Fruit fly (Drosophila melanogaster) whole organism, embryonic: ENCODE results near the gene CG14234.

Experiments
- BtbVII ChIP-seq: fragments of 200-800 bp; sonication (Bioruptor generic); optimal IDR thresholded peaks from 3 replicates; lab custom pipeline; 2017; ENCODE audit warnings: missing biosample characterization, mild to moderate bottlenecking, missing genetic modification characterization
- CG10959 ChIP-seq: fragments of 200-800 bp; sonication (Bioruptor generic); IDR thresholded peaks from 2 replicates; pipeline ENCODE4 v1.3.6; 2022; ENCODE audit warnings: missing biosample characterization, missing genetic modification characterization
- CG10979 ChIP-seq: fragments of 200-800 bp; sonication (Bioruptor generic); optimal IDR thresholded peaks from 2 replicates; lab custom pipeline; 2018; ENCODE audit warnings: missing biosample characterization, mild to moderate bottlenecking, missing genetic modification characterization, moderate library complexity
- CG11093 ChIP-seq: fragments of 200-800 bp; sonication (Bioruptor generic); IDR thresholded peaks from 3 replicates; pipeline ENCODE4 v1.3.6; 2022; ENCODE audit warnings: missing biosample characterization, missing genetic modification characterization
- CG12104 ChIP-seq: fragments of 200-800 bp; sonication (Bioruptor generic); optimal IDR thresholded peaks from 3 replicates; lab custom pipeline; 2016; ENCODE audit warnings: missing biosample characterization, missing genetic modification characterization
- CG12659 ChIP-seq: fragments of 200-800 bp; sonication (Bioruptor generic); optimal IDR thresholded peaks from 3 replicates; lab custom pipeline; 2017; ENCODE audit warnings: mild to moderate bottlenecking, missing biosample characterization, missing genetic modification reagents, missing genetic modification characterization
- CG13424 ChIP-seq: fragments of 200-800 bp; sonication (Bioruptor generic); optimal IDR thresholded peaks from 2 replicates; lab custom pipeline; 2019; ENCODE audit warnings: missing biosample characterization, mild to moderate bottlenecking, missing genetic modification characterization, moderate library complexity
- CG1529 ChIP-seq: fragments of 200-800 bp; sonication (Bioruptor generic); optimal IDR thresholded peaks from 3 replicates; lab custom pipeline; 2018; ENCODE audit warnings: missing biosample characterization, missing genetic modification characterization
- CG15514 ChIP-seq: fragments of 200-800 bp; sonication (Bioruptor generic); optimal IDR thresholded peaks from 3 replicates; lab custom pipeline; 2017; ENCODE audit warnings: missing biosample characterization, missing genetic modification characterization, mild to moderate bottlenecking, moderate library complexity, missing genetic modification reagents
- CG17328 ChIP-seq: fragments of 200-800 bp; sonication (Bioruptor generic); IDR thresholded peaks from 2 replicates; pipeline ENCODE4 v1.3.6; 2022; ENCODE audit warnings: missing biosample characterization, missing genetic modification characterization
- CG17568 ChIP-seq: fragments of 200-800 bp; sonication (Bioruptor generic); optimal IDR thresholded peaks from 2 replicates; lab custom pipeline; 2018; ENCODE audit warnings: missing biosample characterization, mild to moderate bottlenecking, missing genetic modification characterization, moderate library complexity
- CG18476 ChIP-seq: fragments of 200-800 bp; sonication (Bioruptor generic); optimal IDR thresholded peaks from 2 replicates; lab custom pipeline; 2016; ENCODE audit warnings: missing biosample characterization, mild to moderate bottlenecking, missing genetic modification characterization
- CG2889 ChIP-seq: fragments of 200-800 bp; sonication (Bioruptor generic); IDR thresholded peaks from 3 replicates; pipeline ENCODE4 v1.3.6; 2022; ENCODE audit warnings: missing biosample characterization, missing genetic modification characterization
- CG31441 ChIP-seq: fragments of 200-800 bp; sonication (Bioruptor generic); IDR thresholded peaks from 2 replicates; pipeline ENCODE4 v1.3.6; 2022; ENCODE audit warnings: missing biosample characterization, missing genetic modification characterization
- CG32532 ChIP-seq: fragments of 200-800 bp; sonication (Bioruptor generic); IDR thresholded peaks from 2 replicates; pipeline ENCODE4 v1.3.6; 2022; ENCODE audit warnings: missing biosample characterization, missing genetic modification characterization
- CG33213 ChIP-seq: fragments of 200-800 bp; sonication (Bioruptor generic); optimal IDR thresholded peaks from 3 replicates; lab custom pipeline; 2016; ENCODE audit warnings: missing biosample characterization, missing genetic modification characterization
- CG33557 ChIP-seq: fragments of 200-800 bp; sonication (Bioruptor generic); optimal IDR thresholded peaks from 2 replicates; lab custom pipeline; 2019; ENCODE audit warnings: missing biosample characterization, mild to moderate bottlenecking, missing genetic modification characterization, moderate library complexity
- CG34224 ChIP-seq: fragments of 200-800 bp; sonication (Bioruptor generic); IDR thresholded peaks from 3 replicates; pipeline ENCODE4 v1.3.6; 2022; ENCODE audit warnings: missing biosample characterization, missing genetic modification characterization; ENCODE audit not compliant: partially characterized antibody
- CG42726 ChIP-seq: fragments of 200-800 bp; sonication (Bioruptor generic); IDR thresholded peaks from 2 replicates; pipeline ENCODE4 v1.3.6; 2022; ENCODE audit warnings: missing biosample characterization, missing genetic modification characterization; ENCODE audit not compliant: partially characterized antibody
- CG8089 ChIP-seq: fragments of 200-800 bp; sonication (Bioruptor generic); optimal IDR thresholded peaks from 3 replicates; lab custom pipeline; 2016; ENCODE audit warnings: missing biosample characterization, missing genetic modification characterization
- CG8359 ChIP-seq: fragments of 200-800 bp; sonication (Bioruptor generic); optimal IDR thresholded peaks from 2 replicates; lab custom pipeline; 2017; ENCODE audit warnings: missing biosample characterization, mild to moderate bottlenecking, missing genetic modification characterization, borderline replicate concordance
- Gsc ChIP-seq: fragments of 200-800 bp; sonication (Bioruptor generic); IDR thresholded peaks from 2 replicates; pipeline ENCODE4 v1.3.6; 2022; ENCODE audit warnings: missing biosample characterization, missing genetic modification characterization
- Gug ChIP-seq: fragments of 200-800 bp; sonication (Bioruptor generic); IDR thresholded peaks from 4 replicates; pipeline ENCODE4 v1.3.6; 2022; ENCODE audit warnings: missing biosample characterization, missing genetic modification characterization
- Hr3 ChIP-seq: fragments of 200-800 bp; sonication (Bioruptor generic); optimal IDR thresholded peaks from 3 replicates; lab custom pipeline; 2016; ENCODE audit warnings: missing biosample characterization, missing genetic modification characterization
- Lim3 ChIP-seq: fragments of 200-800 bp; sonication (Bioruptor generic); IDR thresholded peaks from 2 replicates; pipeline ENCODE4 v1.3.6; 2022; ENCODE audit warnings: missing biosample characterization, missing genetic modification characterization
- Med ChIP-seq: fragments of 200-800 bp; sonication (Bioruptor generic); peaks from one replicate; lab custom pipeline; 2016; ENCODE audit warnings: missing biosample characterization, missing genetic modification characterization, mild to moderate bottlenecking, inconsistent platforms, moderate library complexity
- Nf-YC ChIP-seq: fragments of 200-800 bp; optimal IDR thresholded peaks from 3 replicates; lab custom pipeline; 2019; ENCODE audit warnings: missing biosample characterization, mild to moderate bottlenecking, missing genetic modification characterization, moderate library complexity
- Poxn ChIP-seq: fragments of 200-800 bp; sonication (Bioruptor generic); IDR thresholded peaks from 2 replicates; pipeline ENCODE4 v1.3.6; 2022; ENCODE audit warnings: missing biosample characterization, missing genetic modification characterization
- Rfx ChIP-seq: fragments of 200-800 bp; sonication (Bioruptor generic); IDR thresholded peaks from 2 replicates; pipeline ENCODE4 v1.3.6; 2022; ENCODE audit warnings: missing biosample characterization, missing genetic modification characterization
- Six4 ChIP-seq: fragments of 200-800 bp; sonication (Bioruptor generic); optimal IDR thresholded peaks from 2 replicates; lab custom pipeline; 2016; ENCODE audit warnings: missing biosample characterization, missing genetic modification characterization
- Ssrp ChIP-seq: fragments of 200-800 bp; sonication (Bioruptor generic); optimal IDR thresholded peaks from 2 replicates; lab custom pipeline; 2018; ENCODE audit warnings: missing biosample characterization, mild to moderate bottlenecking, missing genetic modification characterization, moderate library complexity
- Usf ChIP-seq: fragments of 200-800 bp; sonication (Bioruptor generic); optimal IDR thresholded peaks from 2 replicates; lab custom pipeline; 2017; ENCODE audit warnings: missing genotype, missing biosample characterization, missing genetic modification characterization
- Xrp1 ChIP-seq: fragments of 200-800 bp; sonication (Bioruptor generic); IDR thresholded peaks from 2 replicates; pipeline ENCODE4 v1.3.6; 2022; ENCODE audit warnings: missing biosample characterization, missing genetic modification characterization
- aop ChIP-seq: fragments of 200-800 bp; sonication (Bioruptor generic); IDR thresholded peaks from 2 replicates; pipeline ENCODE4 v1.3.6; 2022; ENCODE audit warnings: missing biosample characterization, missing genetic modification characterization
- bowl ChIP-seq: fragments of 200-800 bp; sonication (Bioruptor generic); IDR thresholded peaks from 2 replicates; pipeline ENCODE4 v1.3.6; 2022; ENCODE audit warnings: missing biosample characterization, missing genetic modification characterization
- cato ChIP-seq: fragments of 200-800 bp; sonication (Bioruptor generic); optimal IDR thresholded peaks from 2 replicates; lab custom pipeline; 2016; ENCODE audit warnings: missing biosample characterization, missing genetic modification characterization, borderline replicate concordance
- cg ChIP-seq: fragments of 200-800 bp; sonication (Bioruptor generic); optimal IDR thresholded peaks from 3 replicates; lab custom pipeline; 2019; ENCODE audit warnings: missing biosample characterization, mild to moderate bottlenecking, missing genetic modification characterization, moderate library complexity
- chif ChIP-seq, 2 experiments: fragments of 200-800 bp; sonication (Bioruptor generic); optimal IDR thresholded peaks; 3 replicates each; lab custom pipeline; 2016; ENCODE audit warnings: missing biosample characterization in 2 of 2, missing genetic modification characterization in 2 of 2
- fd96Cb ChIP-seq: fragments of 200-800 bp; sonication (Bioruptor generic); optimal IDR thresholded peaks from 2 replicates; lab custom pipeline; 2018; ENCODE audit warnings: missing biosample characterization, mild to moderate bottlenecking, missing genetic modification characterization, moderate library complexity
- gem ChIP-seq: fragments of 200-800 bp; sonication (Bioruptor generic); optimal IDR thresholded peaks from 2 replicates; lab custom pipeline; 2019; ENCODE audit warnings: missing biosample characterization, mild to moderate bottlenecking, missing genetic modification characterization, moderate library complexity
- gsb-n ChIP-seq: fragments of 200-800 bp; sonication (Bioruptor generic); optimal IDR thresholded peaks from 3 replicates; lab custom pipeline; 2018; ENCODE audit warnings: missing biosample characterization, mild to moderate bottlenecking, missing genetic modification characterization
- her ChIP-seq: fragments of 200-800 bp; sonication (Bioruptor generic); optimal IDR thresholded peaks from 2 replicates; lab custom pipeline; 2016; ENCODE audit warnings: missing biosample characterization, missing genetic modification characterization
- ken ChIP-seq: fragments of 200-800 bp; sonication (Bioruptor generic); IDR thresholded peaks from 3 replicates; pipeline ENCODE4 v1.3.6; 2022; ENCODE audit warnings: missing biosample characterization, missing genetic modification characterization
- klu ChIP-seq: fragments of 200-800 bp; sonication (Bioruptor generic); IDR thresholded peaks from 2 replicates; pipeline ENCODE4 v1.3.6; 2022; ENCODE audit warnings: missing biosample characterization, missing genetic modification characterization
- nmo ChIP-seq: fragments of 200-800 bp; sonication (Bioruptor generic); optimal IDR thresholded peaks from 2 replicates; lab custom pipeline; 2018; ENCODE audit warnings: missing biosample characterization, mild to moderate bottlenecking, missing genetic modification characterization, moderate library complexity
- p53 ChIP-seq: fragments of 200-800 bp; sonication (Bioruptor generic); optimal IDR thresholded peaks from 2 replicates; lab custom pipeline; 2016; ENCODE audit warnings: missing biosample characterization, missing genetic modification characterization
- pros ChIP-seq: fragments of 200-800 bp; sonication (Bioruptor generic); optimal IDR thresholded peaks from 3 replicates; lab custom pipeline; 2019; ENCODE audit warnings: missing biosample characterization, mild to moderate bottlenecking, missing genetic modification characterization, moderate library complexity
- stwl ChIP-seq: fragments of 200-800 bp; sonication (Bioruptor generic); optimal IDR thresholded peaks from 3 replicates; lab custom pipeline; 2018; ENCODE audit warnings: missing biosample characterization, mild to moderate bottlenecking, missing genetic modification characterization, moderate library complexity
- tap ChIP-seq: fragments of 200-800 bp; optimal IDR thresholded peaks from 3 replicates; lab custom pipeline; 2019; ENCODE audit warnings: missing biosample characterization, mild to moderate bottlenecking, missing genetic modification characterization, moderate library complexity
- tna ChIP-seq: fragments of 200-800 bp; sonication (Bioruptor generic); IDR thresholded peaks from 2 replicates; pipeline ENCODE4 v1.3.6; 2022; ENCODE audit warnings: missing biosample characterization, missing genetic modification characterization; ENCODE audit not compliant: partially characterized antibody
- unpg ChIP-seq: fragments of 200-800 bp; sonication (Bioruptor generic); optimal IDR thresholded peaks from 3 replicates; lab custom pipeline; 2018; ENCODE audit warnings: missing biosample characterization, mild to moderate bottlenecking, missing genetic modification characterization, moderate library complexity
- zfh2 ChIP-seq: fragments of 200-800 bp; sonication (Bioruptor generic); optimal IDR thresholded peaks from 2 replicates; lab custom pipeline; 2016; ENCODE audit warnings: missing biosample characterization, missing genetic modification characterization

The CG14234 gene

dm6 chrX:19783457-19783856 lies 48.1 kb downstream of the CG14234 start, which contains the start of gene zld (continued):
- no peak for TF ChIP-seq gem
- no peak for TF ChIP-seq Usf (GFP tag; lab: Kevin White, UChicago)
- TF ChIP-seq CG10979 (tag; lab: Kevin White, UChicago) = peak; percentile 3
- TF ChIP-seq Poxn (GFP tag; lab: Robert Waterston, UW) = no peak
- peak; percentile 56 for TF ChIP-seq gsb-n (tag; lab: Kevin White, UChicago)
- TF ChIP-seq Gug (GFP tag; lab: Robert Waterston, UW) = no peak
- no peak for TF ChIP-seq CG18476
- TF ChIP-seq CG17328 = peak; percentile 44; the same call in 1 of the 2 replicates
- TF ChIP-seq chif (GFP tag; optimal IDR thresholded peaks at IDR 0.05; lab: Kevin White, UChicago) = no peak
- TF ChIP-seq her (GFP tag; lab: Kevin White, UChicago) = no peak
- TF ChIP-seq nmo = no peak
- no peak for TF ChIP-seq CG2889 (GFP tag; lab: Robert Waterston, UW)
- no peak for TF ChIP-seq tap
- no peak for TF ChIP-seq CG42726 (GFP tag; lab: Robert Waterston, UW)
- peak; percentile 2 for TF ChIP-seq stwl (tag; lab: Kevin White, UChicago)
- TF ChIP-seq CG32532 (GFP tag; lab: Robert Waterston, UW) = no peak
- TF ChIP-seq Xrp1 (GFP tag; lab: Robert Waterston, UW) = no peak
- TF ChIP-seq Nf-YC (tag; lab: Kevin White, UChicago) = peak; percentile 18
- TF ChIP-seq pros (GFP tag; lab: Kevin White, UChicago) = peak; percentile 43
- no peak for TF ChIP-seq ken (GFP tag; lab: Robert Waterston, UW)
- no peak for TF ChIP-seq CG12104 (GFP tag; lab: Kevin White, UChicago)
- TF ChIP-seq cato = no peak
- no peak for TF ChIP-seq bowl (GFP tag; lab: Robert Waterston, UW)
- peak; percentile 81 for TF ChIP-seq Med (GFP tag; lab: Kevin White, UChicago)
- TF ChIP-seq Gsc (GFP tag; lab: Robert Waterston, UW) = no peak
- no peak for TF ChIP-seq zfh2 (GFP tag; lab: Kevin White, UChicago)
- TF ChIP-seq klu (GFP tag; lab: Robert Waterston, UW) = no peak
- no peak for TF ChIP-seq Six4
- TF ChIP-seq Hr3 (GFP tag; lab: Kevin White, UChicago) = no peak
- no peak for TF ChIP-seq CG8089 (GFP tag; lab: Kevin White, UChicago)
- no peak for TF ChIP-seq CG8359 (GFP tag; lab: Kevin White, UChicago)
- no peak for TF ChIP-seq Lim3 (GFP tag; lab: Robert Waterston, UW)
- TF ChIP-seq CG31441 (GFP tag; lab: Robert Waterston, UW) = no peak
- TF ChIP-seq tna (GFP tag; lab: Robert Waterston, UW) = no peak
- no peak for TF ChIP-seq CG33557 (GFP tag; lab: Kevin White, UChicago)
- no peak for TF ChIP-seq Rfx
- no peak for TF ChIP-seq CG33213 (GFP tag; lab: Kevin White, UChicago)
- no peak for TF ChIP-seq CG10959 (GFP tag; lab: Robert Waterston, UW)
- TF ChIP-seq CG11093 = no peak
- no peak for TF ChIP-seq CG15514 (GFP tag; lab: Kevin White, UChicago)
- TF ChIP-seq CG1529 (GFP tag; lab: Kevin White, UChicago) = no peak
- TF ChIP-seq p53 (GFP tag; lab: Kevin White, UChicago) = no peak
- no peak for TF ChIP-seq CG12659 (GFP tag; lab: Kevin White, UChicago)
- no peak for TF ChIP-seq CG13424
- no peak for TF ChIP-seq CG17568
- no peak for TF ChIP-seq Ssrp
- TF ChIP-seq aop (GFP tag; lab: Robert Waterston, UW) = no peak
- TF ChIP-seq fd96Cb (tag; lab: Kevin White, UChicago) = no peak
- TF ChIP-seq unpg = no peak
- TF ChIP-seq BtbVII (GFP tag; lab: Kevin White, UChicago) = no peak
- TF ChIP-seq CG34224 (GFP tag; lab: Robert Waterston, UW) = no peak
- peak; percentile 89 for TF ChIP-seq cg (GFP tag; lab: Kevin White, UChicago)
